Fruit fly (Drosophila melanogaster): ENCODE data around the gene CG15044.

Gene CG15044

DNA sequence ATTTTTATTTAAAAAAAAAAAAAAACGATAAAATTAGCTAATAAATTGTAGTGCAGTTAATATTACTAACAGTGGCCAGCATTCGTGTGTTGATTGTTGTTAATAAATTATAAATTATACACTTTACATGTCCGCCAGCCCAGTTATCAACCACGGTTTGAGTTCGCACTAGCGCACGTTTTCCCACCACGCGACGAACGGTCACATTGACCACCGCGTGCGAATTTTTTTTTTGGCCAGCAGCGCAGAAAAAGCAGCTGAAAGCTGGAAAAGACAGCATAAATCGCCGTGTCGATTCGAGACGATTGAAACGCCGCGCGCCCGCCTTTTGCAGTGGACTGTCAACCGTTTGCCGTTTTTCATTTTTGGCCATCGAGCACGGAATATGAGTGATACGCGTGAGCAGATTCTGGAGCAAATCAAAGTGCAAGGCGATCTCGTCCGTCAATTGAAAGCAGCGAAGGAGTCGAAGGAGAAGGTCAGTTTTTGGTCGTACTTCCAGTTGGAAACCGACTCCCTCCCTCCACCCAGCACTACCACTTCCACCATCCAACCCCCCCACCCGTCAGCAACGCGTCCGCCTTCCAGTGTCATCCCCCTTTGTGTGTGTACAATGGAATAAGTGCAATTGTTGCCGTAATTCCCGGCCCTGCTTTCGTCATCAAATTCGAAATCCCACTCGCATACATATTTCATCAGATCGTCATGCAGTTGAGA is 23.6 kb upstream of the CG15044 start, which contains the start of the genes Bx and HisRS:
Gene Bx (plus strand): TSS at position 224 of the 717 bp plus-strand sequence.
Gene HisRS (plus strand): TSS at position 224 of the 717 bp plus-strand sequence.
- TF ChIP-seq CG7101 (tag; optimal IDR thresholded peaks at IDR 0.05) (peak; percentile 2), CG1620 (GFP tag; optimal IDR thresholded peaks at IDR 0.05) (no peak), tj (GFP tag; optimal IDR thresholded peaks at IDR 0.05) (peak; percentile 76), Mnt (GFP tag; optimal IDR thresholded peaks at IDR 0.05) (peak; percentile 100), CG7045 (GFP tag; optimal IDR thresholded peaks at IDR 0.05) (no peak)

- no peak for TF ChIP-seq CG14711 (tag; optimal IDR thresholded peaks at IDR 0.05)
- no peak for TF ChIP-seq ovo (GFP tag; optimal IDR thresholded peaks at IDR 0.05)
- TF ChIP-seq cnc (optimal IDR thresholded peaks at IDR 0.05), result no peak
- no peak for TF ChIP-seq CG1620 (GFP tag; optimal IDR thresholded peaks at IDR 0.05)
Measured at dm6 chrX:18514767-18515166, 23.0 kb upstream of the CG15044 start, which contains the start of gene CG6470. Gene CG6470, minus strand, starts transcription at chrX:18514867.

dm6 chrX:18512271-18512679 is 20.5 kb upstream of the CG15044 start, which contains the start of gene Ggt-1:
Gene Ggt-1, minus strand, starts transcription at chrX:18512521.
- TF ChIP-seq Crg-1 (GFP tag; optimal IDR thresholded peaks at IDR 0.05) (no peak), toe (GFP tag; optimal IDR thresholded peaks at IDR 0.05) (no peak), CG14711 (tag; optimal IDR thresholded peaks at IDR 0.05) (peak; percentile 34), CG33017 (tag; optimal IDR thresholded peaks at IDR 0.05) (no peak), CG11617 (GFP tag; optimal IDR thresholded peaks at IDR 0.05) (no peak), Mnt (GFP tag; optimal IDR thresholded peaks at IDR 0.05) (peak; percentile 46), cnc (optimal IDR thresholded peaks at IDR 0.05) (no peak), CG5204 (GFP tag; optimal IDR thresholded peaks at IDR 0.05) (no peak), pad (GFP tag; optimal IDR thresholded peaks at IDR 0.05) (peak; percentile 58), CG1620 (GFP tag; optimal IDR thresholded peaks at IDR 0.05) (no peak), CG7101 (tag; optimal IDR thresholded peaks at IDR 0.05) (peak; percentile 31), ovo (GFP tag; optimal IDR thresholded peaks at IDR 0.05) (peak; percentile 98), bab1 (GFP tag; optimal IDR thresholded peaks at IDR 0.05) (peak; percentile 77), Hr96 (GFP tag; optimal IDR thresholded peaks at IDR 0.05) (peak; percentile 34)

dm6 chrX:18510884-18511283 is 19.1 kb upstream of the CG15044 start:
- TF ChIP-seq CG7101 (tag; optimal IDR thresholded peaks at IDR 0.05) (peak; percentile 33), cnc (optimal IDR thresholded peaks at IDR 0.05) (no peak), CG7045 (GFP tag; optimal IDR thresholded peaks at IDR 0.05) (peak; percentile 3), ovo (GFP tag; optimal IDR thresholded peaks at IDR 0.05) (no peak)

dm6 chrX:18509430-18509829 is 17.6 kb upstream of the CG15044 start:
- TF ChIP-seq Hr96 (GFP tag; optimal IDR thresholded peaks at IDR 0.05) (no peak), CG7045 (GFP tag; optimal IDR thresholded peaks at IDR 0.05) (no peak), tj (GFP tag; optimal IDR thresholded peaks at IDR 0.05) (no peak), CG11617 (GFP tag; optimal IDR thresholded peaks at IDR 0.05) (no peak), Crg-1 (GFP tag; optimal IDR thresholded peaks at IDR 0.05) (no peak), CG5204 (GFP tag; optimal IDR thresholded peaks at IDR 0.05) (no peak), bab1 (GFP tag; optimal IDR thresholded peaks at IDR 0.05) (no peak), toe (GFP tag; optimal IDR thresholded peaks at IDR 0.05) (no peak)

dm6 chrX:18508565-18508964 is 16.8 kb upstream of the CG15044 start:
- TF ChIP-seq CG12768 (GFP tag; optimal IDR thresholded peaks at IDR 0.05) (no peak), cnc (optimal IDR thresholded peaks at IDR 0.05) (no peak), cic (GFP tag; optimal IDR thresholded peaks at IDR 0.05) (no peak), CG33017 (tag; optimal IDR thresholded peaks at IDR 0.05) (no peak)

- TF ChIP-seq tj (GFP tag; optimal IDR thresholded peaks at IDR 0.05), result peak; percentile 5
- TF ChIP-seq Hr96 (GFP tag; optimal IDR thresholded peaks at IDR 0.05), result peak; percentile 20
- TF ChIP-seq cic (GFP tag; optimal IDR thresholded peaks at IDR 0.05), result no peak
- TF ChIP-seq CG11617 (GFP tag; optimal IDR thresholded peaks at IDR 0.05), result peak; percentile 31
- TF ChIP-seq pad (GFP tag; optimal IDR thresholded peaks at IDR 0.05), result peak; percentile 99
- peak; percentile 24 for TF ChIP-seq CG14711 (tag; optimal IDR thresholded peaks at IDR 0.05)
- no peak for TF ChIP-seq CG12768 (GFP tag; optimal IDR thresholded peaks at IDR 0.05)
- TF ChIP-seq ovo (GFP tag; optimal IDR thresholded peaks at IDR 0.05), result no peak
Measured at dm6 chrX:18506639-18507528, 15.1 kb upstream of the CG15044 start.

Measured in whole organism, adult.